Fruit fly (Drosophila melanogaster) whole organism, embryonic: Measurements from ENCODE around the gene cort.

Experiments used
- ATbp ChIP-seq: fragments of 200-800 bp; sonication (Bioruptor generic); optimal IDR thresholded peaks from 2 replicates; lab custom pipeline; 2017; ENCODE audit warnings: missing biosample characterization, mild to moderate bottlenecking, missing genetic modification characterization, missing genetic modification reagents
- Adf1 ChIP-seq: fragments of 200-800 bp; sonication (Bioruptor generic); IDR thresholded peaks from 2 replicates; pipeline ENCODE4 v1.3.6; 2022; ENCODE audit warnings: missing biosample characterization, missing genetic modification characterization
- Bgb ChIP-seq: fragments of 200-800 bp; sonication (Bioruptor generic); IDR thresholded peaks from 2 replicates; pipeline ENCODE4 v1.3.6; 2022; ENCODE audit warnings: missing biosample characterization, missing genetic modification characterization; ENCODE audit not compliant: partially characterized antibody
- Bteb2 ChIP-seq: fragments of 200-800 bp; sonication (Bioruptor generic); optimal IDR thresholded peaks from 2 replicates; lab custom pipeline; 2016; ENCODE audit warnings: missing biosample characterization, missing genetic modification characterization
- C15 ChIP-seq: fragments of 200-800 bp; sonication (Bioruptor generic); IDR thresholded peaks from 3 replicates; pipeline ENCODE4 v1.3.6; 2022; ENCODE audit warnings: missing biosample characterization, missing genetic modification characterization
- CG10147 ChIP-seq: fragments of 200-800 bp; sonication (Bioruptor generic); optimal IDR thresholded peaks from 2 replicates; lab custom pipeline; 2019; ENCODE audit warnings: missing biosample characterization, mild to moderate bottlenecking, missing genetic modification characterization, moderate library complexity
- CG10209 ChIP-seq: fragments of 200-800 bp; sonication (Bioruptor generic); optimal IDR thresholded peaks from 3 replicates; lab custom pipeline; 2017; ENCODE audit warnings: missing biosample characterization, mild to moderate bottlenecking, missing genetic modification characterization, missing genetic modification reagents
- CG11456 ChIP-seq: fragments of 200-800 bp; sonication (Bioruptor generic); IDR thresholded peaks from 3 replicates; pipeline ENCODE4 v1.3.6; 2022; ENCODE audit warnings: missing biosample characterization, missing genetic modification characterization
- CG12236 ChIP-seq: fragments of 200-800 bp; sonication (Bioruptor generic); optimal IDR thresholded peaks from 2 replicates; lab custom pipeline; 2016; ENCODE audit warnings: missing biosample characterization, missing genetic modification characterization
- CG12299 ChIP-seq: fragments of 200-800 bp; sonication (Bioruptor generic); optimal IDR thresholded peaks from 2 replicates; lab custom pipeline; 2018; ENCODE audit warnings: missing biosample characterization, mild to moderate bottlenecking, missing genetic modification characterization
- CG14014 ChIP-seq: fragments of 200-800 bp; sonication (Bioruptor generic); IDR thresholded peaks from 2 replicates; pipeline ENCODE4 v1.3.6; 2022; ENCODE audit warnings: missing biosample characterization, missing genetic modification characterization
- CG14667 ChIP-seq: fragments of 200-800 bp; sonication (Bioruptor generic); IDR thresholded peaks from 2 replicates; pipeline ENCODE4 v1.3.6; 2022; ENCODE audit warnings: missing biosample characterization, missing genetic modification characterization
- CG15479 ChIP-seq: fragments of 200-800 bp; sonication (Bioruptor generic); optimal IDR thresholded peaks from 3 replicates; lab custom pipeline; 2019; ENCODE audit warnings: missing biosample characterization, mild to moderate bottlenecking, missing genetic modification characterization, moderate library complexity
- CG15514 ChIP-seq: fragments of 200-800 bp; sonication (Bioruptor generic); optimal IDR thresholded peaks from 3 replicates; lab custom pipeline; 2017; ENCODE audit warnings: missing biosample characterization, missing genetic modification characterization, mild to moderate bottlenecking, moderate library complexity, missing genetic modification reagents
- CG18011 ChIP-seq: fragments of 200-800 bp; sonication (Bioruptor generic); optimal IDR thresholded peaks from 2 replicates; lab custom pipeline; 2017; ENCODE audit warnings: missing biosample characterization, missing genetic modification characterization, mild to moderate bottlenecking, moderate library complexity, missing genotype
- CG2116 ChIP-seq: fragments of 200-800 bp; sonication (Bioruptor generic); optimal IDR thresholded peaks from 3 replicates; lab custom pipeline; 2018; ENCODE audit warnings: missing biosample characterization, mild to moderate bottlenecking, missing genetic modification characterization
- CG2129 ChIP-seq: fragments of 200-800 bp; sonication (Bioruptor generic); IDR thresholded peaks from 2 replicates; pipeline ENCODE4 v1.3.6; 2022; ENCODE audit warnings: missing biosample characterization, missing genetic modification characterization; ENCODE audit not compliant: partially characterized antibody
- CG2199 ChIP-seq: fragments of 200-800 bp; sonication (Bioruptor generic); IDR thresholded peaks from 3 replicates; pipeline ENCODE4 v1.3.6; 2022; ENCODE audit warnings: missing biosample characterization, missing genetic modification characterization
- CG2889 ChIP-seq: fragments of 200-800 bp; sonication (Bioruptor generic); IDR thresholded peaks from 3 replicates; pipeline ENCODE4 v1.3.6; 2022; ENCODE audit warnings: missing biosample characterization, missing genetic modification characterization
- CG30403 ChIP-seq: fragments of 200-800 bp; sonication (Bioruptor generic); optimal IDR thresholded peaks from 3 replicates; lab custom pipeline; 2016; ENCODE audit warnings: missing biosample characterization, missing genetic modification characterization
- CG31388 ChIP-seq: fragments of 200-800 bp; sonication (Bioruptor generic); optimal IDR thresholded peaks from 2 replicates; lab custom pipeline; 2016; ENCODE audit warnings: missing biosample characterization, missing genetic modification characterization
- CG3281 ChIP-seq: fragments of 200-800 bp; sonication (Bioruptor generic); optimal IDR thresholded peaks from 3 replicates; lab custom pipeline; 2017; ENCODE audit warnings: missing biosample characterization, mild to moderate bottlenecking, missing genetic modification characterization
- CG7786 ChIP-seq: fragments of 200-800 bp; sonication (Bioruptor generic); optimal IDR thresholded peaks from 2 replicates; lab custom pipeline; 2016; ENCODE audit warnings: missing biosample characterization, missing genetic modification characterization
- CG7839 ChIP-seq: fragments of 200-800 bp; sonication (Bioruptor generic); optimal IDR thresholded peaks from 3 replicates; lab custom pipeline; 2018; ENCODE audit warnings: missing biosample characterization, mild to moderate bottlenecking, missing genetic modification characterization, moderate library complexity
- CG8924 ChIP-seq: fragments of 200-800 bp; optimal IDR thresholded peaks from 3 replicates; lab custom pipeline; 2019; ENCODE audit warnings: missing biosample characterization, mild to moderate bottlenecking, missing genetic modification characterization, moderate library complexity
- Camta ChIP-seq: fragments of 200-800 bp; sonication (Bioruptor generic); optimal IDR thresholded peaks from 2 replicates; lab custom pipeline; 2016; ENCODE audit warnings: missing biosample characterization, missing genetic modification characterization
- Dad ChIP-seq: fragments of 200-800 bp; sonication (Bioruptor generic); optimal IDR thresholded peaks from 3 replicates; lab custom pipeline; 2016; ENCODE audit warnings: missing biosample characterization, missing genetic modification characterization
- E2f2 ChIP-seq: fragments of 200-800 bp; sonication (Bioruptor generic); IDR thresholded peaks from 2 replicates; pipeline ENCODE4 v1.3.6; 2022; ENCODE audit warnings: missing biosample characterization, missing genetic modification characterization
- H2.0 ChIP-seq: fragments of 200-800 bp; sonication (Bioruptor generic); IDR thresholded peaks from 2 replicates; pipeline ENCODE4 v1.3.6; 2022; ENCODE audit warnings: missing biosample characterization, missing genetic modification characterization
- Oli ChIP-seq: fragments of 200-800 bp; sonication (Bioruptor generic); optimal IDR thresholded peaks from 2 replicates; lab custom pipeline; 2018; ENCODE audit warnings: missing biosample characterization, mild to moderate bottlenecking, missing genetic modification characterization, moderate library complexity
- Rfx ChIP-seq: fragments of 200-800 bp; sonication (Bioruptor generic); IDR thresholded peaks from 2 replicates; pipeline ENCODE4 v1.3.6; 2022; ENCODE audit warnings: missing biosample characterization, missing genetic modification characterization
- Trl ChIP-seq, 3 experiments: fragments of >200 bp in 2 of 3; fragments of 200-800 bp in 1 of 3; sonication (Bioruptor generic) in 1 of 3; optimal IDR thresholded peaks; 2 replicates in 1 of 3; 3 replicates in 2 of 3; lab custom pipeline; 2016 to 2017; ENCODE audit warnings: missing biosample characterization in 1 of 3, missing genetic modification characterization in 1 of 3
- ase ChIP-seq: fragments of 200-800 bp; sonication (Bioruptor generic); IDR thresholded peaks from 3 replicates; pipeline ENCODE4 v1.3.6; 2022; ENCODE audit warnings: missing biosample characterization, missing genetic modification characterization
- bbx ChIP-seq: fragments of 200-800 bp; sonication (Bioruptor generic); IDR thresholded peaks from 2 replicates; pipeline ENCODE4 v1.3.6; 2022; ENCODE audit warnings: missing biosample characterization, missing genetic modification characterization; ENCODE audit not compliant: partially characterized antibody
- bsh ChIP-seq, 2 experiments: fragments of 200-800 bp; sonication (Bioruptor generic); optimal IDR thresholded peaks; 2 replicates each; lab custom pipeline; 2017 to 2018; ENCODE audit warnings: mild to moderate bottlenecking in 2 of 2, missing biosample characterization in 2 of 2, missing genetic modification characterization in 2 of 2, moderate library complexity in 1 of 2
- chinmo ChIP-seq: fragments of 200-800 bp; sonication (Bioruptor generic); IDR thresholded peaks from 4 replicates; pipeline ENCODE4 v1.3.6; 2022; ENCODE audit warnings: missing biosample characterization, missing genetic modification characterization; ENCODE audit not compliant: partially characterized antibody
- da ChIP-seq: fragments of 200-800 bp; sonication (Bioruptor generic); optimal IDR thresholded peaks from 2 replicates; lab custom pipeline; 2016; ENCODE audit warnings: missing biosample characterization, missing genetic modification characterization
- danr ChIP-seq: fragments of 200-800 bp; sonication (Bioruptor generic); IDR thresholded peaks from 2 replicates; pipeline ENCODE4 v1.3.6; 2022; ENCODE audit warnings: missing biosample characterization, missing genetic modification characterization
- ems ChIP-seq: fragments of 200-800 bp; sonication (Bioruptor generic); optimal IDR thresholded peaks from 3 replicates; lab custom pipeline; 2016; ENCODE audit warnings: missing biosample characterization, missing genetic modification characterization
- gfzf ChIP-seq: fragments of 200-800 bp; sonication (Bioruptor generic); optimal IDR thresholded peaks from 2 replicates; lab custom pipeline; 2016; ENCODE audit warnings: missing biosample characterization, mild to moderate bottlenecking, missing genetic modification characterization, moderate library complexity
- jing ChIP-seq: fragments of 200-800 bp; sonication (Bioruptor generic); optimal IDR thresholded peaks from 2 replicates; lab custom pipeline; 2018; ENCODE audit warnings: missing biosample characterization, mild to moderate bottlenecking, missing genetic modification characterization
- maf-S ChIP-seq: fragments of 200-800 bp; sonication (Bioruptor generic); optimal IDR thresholded peaks from 2 replicates; lab custom pipeline; 2016; ENCODE audit warnings: missing biosample characterization, missing genetic modification characterization
- otp ChIP-seq: fragments of 200-800 bp; sonication (Bioruptor generic); IDR thresholded peaks from 3 replicates; pipeline ENCODE4, ENCODE4 v1.3.6; 2022; ENCODE audit warnings: missing biosample characterization, missing genetic modification characterization
- pan ChIP-seq, 4 experiments: fragments of >200 bp in 3 of 4; fragments of 200-800 bp in 1 of 4; sonication (Bioruptor generic) in 1 of 4; optimal IDR thresholded peaks in 3 of 4; IDR thresholded peaks in 1 of 4; 2 replicates each; pipeline versions ENCODE4 v1.3.6 to Lab custom; 2017 to 2022; ENCODE audit warnings: missing biosample characterization in 2 of 4, missing genetic modification characterization in 2 of 4, mixed read lengths in 1 of 4
- sob ChIP-seq: fragments of 200-800 bp; sonication (Bioruptor generic); IDR thresholded peaks from 2 replicates; pipeline ENCODE4 v1.3.6; 2022; ENCODE audit warnings: missing biosample characterization, missing genetic modification characterization
- toy ChIP-seq: fragments of 200-800 bp; sonication (Bioruptor generic); IDR thresholded peaks from 2 replicates; pipeline ENCODE4 v1.3.6; 2022; ENCODE audit warnings: missing biosample characterization, missing genetic modification characterization
- unc-4 ChIP-seq: fragments of 200-800 bp; sonication (Bioruptor generic); IDR thresholded peaks from 2 replicates; pipeline ENCODE4 v1.3.6; 2022; ENCODE audit warnings: missing biosample characterization, missing genetic modification characterization; ENCODE audit not compliant: partially characterized antibody

The cort gene

dm6 chr2L:6722822-6723749 lies 46.7 kb upstream of the cort start, which contains the start of gene homer (continued):
- TF ChIP-seq Dad (GFP tag; lab: Kevin White, UChicago) (no peak), CG10147 (no peak), toy (GFP tag; lab: Robert Waterston, UW) (no peak), CG3281 (GFP tag; lab: Kevin White, UChicago) (no peak), CG18011 (GFP tag; lab: Kevin White, UChicago) (no peak), CG12299 (no peak), CG15479 (GFP tag; lab: Kevin White, UChicago) (no peak), CG2199 (GFP tag; lab: Robert Waterston, UW) (no peak), unc-4 (peak; percentile 86), ems (GFP tag; lab: Kevin White, UChicago) (no peak), CG7786 (GFP tag; lab: Kevin White, UChicago) (no peak), CG15514 (GFP tag; lab: Kevin White, UChicago) (peak; percentile 40), bsh (GFP tag; optimal IDR thresholded peaks at IDR 0.05; lab: Kevin White, UChicago) (no peak), CG2116 (GFP tag; lab: Kevin White, UChicago) (peak; percentile 69), maf-S (GFP tag; lab: Kevin White, UChicago) (no peak), chinmo (GFP tag; lab: Robert Waterston, UW) (peak; percentile 92; the same call in 3 of the 4 replicates), pan (optimal IDR thresholded peaks at IDR 0.05; lab: Kevin White, UChicago) (no peak), pan (GFP tag; optimal IDR thresholded peaks at IDR 0.05 in 1 of 2, IDR thresholded peaks at IDR 0.05 in 1 of 2) (no peak), H2.0 (no peak), CG11456 (GFP tag; lab: Robert Waterston, UW) (no peak), sob (no peak), CG31388 (GFP tag; lab: Kevin White, UChicago) (no peak), Bgb (GFP tag; lab: Robert Waterston, UW) (peak; percentile 96), CG12236 (GFP tag; lab: Kevin White, UChicago) (no peak), C15 (no peak), ase (GFP tag; lab: Robert Waterston, UW) (no peak), CG8924 (tag; lab: Kevin White, UChicago) (peak; percentile 3), ATbp (GFP tag; lab: Kevin White, UChicago) (no peak), Adf1 (GFP tag; lab: Robert Waterston, UW) (peak; percentile 46; the same call in 1 of the 2 replicates), CG14014 (GFP tag; lab: Robert Waterston, UW) (no peak), bbx (GFP tag; lab: Robert Waterston, UW) (peak; percentile 95), gfzf (GFP tag; lab: Kevin White, UChicago) (no peak), CG30403 (GFP tag; lab: Kevin White, UChicago) (peak; percentile 23), Oli (tag; lab: Kevin White, UChicago) (no peak), otp (GFP tag; lab: Robert Waterston, UW) (0 out of 3 replicates have a peak, but pooled peaks have one; percentile 20), danr (no peak), da (peak; percentile 22), Trl (optimal IDR thresholded peaks at IDR 0.05; lab: Kevin White, UChicago) (no peak), Trl (GFP tag; optimal IDR thresholded peaks at IDR 0.05; lab: Kevin White, UChicago) (no peak), jing (GFP tag; lab: Kevin White, UChicago) (no peak), E2f2 (GFP tag; lab: Robert Waterston, UW) (peak; percentile 78; the same call in 1 of the 2 replicates), CG2889 (GFP tag; lab: Robert Waterston, UW) (no peak), Rfx (GFP tag; lab: Robert Waterston, UW) (peak; percentile 23; the same call in 1 of the 2 replicates), CG10209 (no peak), CG14667 (GFP tag; lab: Robert Waterston, UW) (no peak), Camta (GFP tag; lab: Kevin White, UChicago) (no peak), Bteb2 (GFP tag; lab: Kevin White, UChicago) (no peak), CG7839 (no peak), CG2129 (GFP tag; lab: Robert Waterston, UW) (peak; percentile 81)
